Worm (Caenorhabditis elegans) whole organism, late embryonic: ENCODE data around the gene ttbk-8.2.

Experiments used
- F13H6.1 ChIP-seq: sonication (generic microtip); optimal IDR thresholded peaks from 2 replicates; lab custom pipeline; 2016; ENCODE audit warnings: missing genetic modification characterization, missing compliant biosample characterization
- Y22D7AL.16 ChIP-seq: sonication (generic microtip); optimal IDR thresholded peaks from 2 replicates; lab custom pipeline; 2016; ENCODE audit warnings: missing genetic modification characterization, missing compliant biosample characterization
- ahr-1 ChIP-seq: sonication (generic microtip); optimal IDR thresholded peaks from 2 replicates; lab custom pipeline; 2016; ENCODE audit warnings: missing genetic modification characterization, missing compliant biosample characterization
- ama-1 ChIP-seq: fragments of 150-350 bp; optimal IDR thresholded peaks from 2 replicates; lab custom pipeline; 2014
- ceh-14 ChIP-seq: sonication (generic microtip); optimal IDR thresholded peaks from 2 replicates; lab custom pipeline; 2016; ENCODE audit warnings: missing genotype, missing genetic modification characterization, missing compliant biosample characterization
- ceh-22 ChIP-seq: sonication (generic microtip); optimal IDR thresholded peaks from 2 replicates; lab custom pipeline; 2017; ENCODE audit warnings: missing biosample characterization, missing genetic modification characterization
- ceh-31 ChIP-seq: sonication (generic microtip); optimal IDR thresholded peaks from 2 replicates; lab custom pipeline; 2016; ENCODE audit warnings: missing genetic modification characterization, missing compliant biosample characterization
- ceh-9 ChIP-seq: sonication (generic microtip); optimal IDR thresholded peaks from 2 replicates; lab custom pipeline; 2016; ENCODE audit warnings: mild to moderate bottlenecking, missing genetic modification characterization, inconsistent platforms, missing compliant biosample characterization
- che-1 ChIP-seq: sonication (generic microtip); optimal IDR thresholded peaks from 2 replicates; lab custom pipeline; 2016; ENCODE audit warnings: mild to moderate bottlenecking, missing genetic modification characterization, missing compliant biosample characterization
- dmd-4 ChIP-seq: sonication (generic microtip); optimal IDR thresholded peaks from 2 replicates; lab custom pipeline; 2016; ENCODE audit warnings: borderline replicate concordance, missing genetic modification characterization, missing compliant biosample characterization
- dve-1 ChIP-seq: sonication (generic microtip); optimal IDR thresholded peaks from 2 replicates; lab custom pipeline; 2017; ENCODE audit warnings: antibody characterized with exemption, mild to moderate bottlenecking, missing genetic modification characterization, missing compliant biosample characterization
- elt-4 ChIP-seq: sonication (generic microtip); optimal IDR thresholded peaks from 2 replicates; lab custom pipeline; 2016; ENCODE audit warnings: missing genetic modification characterization, missing compliant biosample characterization
- eyg-1 ChIP-seq: sonication (generic microtip); optimal IDR thresholded peaks from 2 replicates; lab custom pipeline; 2016; ENCODE audit warnings: missing genotype, missing genetic modification characterization, missing compliant biosample characterization
- fkh-10 ChIP-seq: fragments of 150-350 bp; optimal IDR thresholded peaks from 2 replicates; lab custom pipeline; 2014; ENCODE audit warnings: missing biosample characterization, missing genetic modification reagents, missing genetic modification characterization
- fkh-6 ChIP-seq: sonication (generic microtip); optimal IDR thresholded peaks from 2 replicates; lab custom pipeline; 2016; ENCODE audit warnings: missing genetic modification characterization, missing compliant biosample characterization
- hlh-15 ChIP-seq: sonication (generic microtip); optimal IDR thresholded peaks from 2 replicates; lab custom pipeline; 2016; ENCODE audit warnings: missing genetic modification characterization, missing compliant biosample characterization
- hlh-6 ChIP-seq: sonication (generic microtip); optimal IDR thresholded peaks from 2 replicates; lab custom pipeline; 2016; ENCODE audit warnings: missing genotype, missing genetic modification characterization, missing compliant biosample characterization
- lin-11 ChIP-seq: fragments of 200-800 bp; sonication (Bioruptor generic); optimal IDR thresholded peaks from 2 replicates; lab custom pipeline; 2018; ENCODE audit warnings: mild to moderate bottlenecking, missing genetic modification characterization, missing compliant biosample characterization
- madf-2 ChIP-seq: sonication (generic microtip); optimal IDR thresholded peaks from 2 replicates; lab custom pipeline; 2017; ENCODE audit warnings: missing genetic modification characterization, missing compliant biosample characterization
- nfya-1 ChIP-seq: sonication (generic microtip); optimal IDR thresholded peaks from 2 replicates; lab custom pipeline; 2017; ENCODE audit warnings: missing genetic modification characterization, mild to moderate bottlenecking, missing compliant biosample characterization, antibody characterized with exemption, moderate library complexity
- odd-2 ChIP-seq: sonication (generic microtip); optimal IDR thresholded peaks from 2 replicates; lab custom pipeline; 2017; ENCODE audit warnings: antibody characterized with exemption, mild to moderate bottlenecking, missing genetic modification characterization, missing compliant biosample characterization
- pag-3 ChIP-seq: sonication (generic microtip); optimal IDR thresholded peaks from 2 replicates; lab custom pipeline; 2016; ENCODE audit warnings: missing compliant biosample characterization, missing genetic modification characterization, borderline replicate concordance
- pat-9 ChIP-seq: fragments of 200-800 bp; sonication (Bioruptor generic); optimal IDR thresholded peaks from 2 replicates; lab custom pipeline; 2018; ENCODE audit warnings: mild to moderate bottlenecking, missing genetic modification characterization, moderate library complexity, missing compliant biosample characterization
- pha-2 ChIP-seq: sonication (generic microtip); optimal IDR thresholded peaks from 2 replicates; lab custom pipeline; 2017; ENCODE audit warnings: mild to moderate bottlenecking, missing genetic modification characterization, missing compliant biosample characterization
- pha-4 ChIP-seq: fragments of 150-350 bp; optimal IDR thresholded peaks from 2 replicates; lab custom pipeline; 2018; ENCODE audit warnings: missing biosample characterization, missing genetic modification reagents, missing genetic modification characterization
- pqm-1 ChIP-seq: sonication (generic microtip); optimal IDR thresholded peaks from 2 replicates; lab custom pipeline; 2016; ENCODE audit warnings: missing genetic modification characterization, missing compliant biosample characterization
- pros-1 ChIP-seq: fragments of 150-350 bp; optimal IDR thresholded peaks from 2 replicates; lab custom pipeline; 2014; ENCODE audit warnings: missing biosample characterization, missing genetic modification reagents, missing genetic modification characterization
- sox-2 ChIP-seq: fragments of 200-800 bp; sonication (Bioruptor generic); IDR thresholded peaks from 2 replicates; pipeline ENCODE4 v1.3.6; 2022; ENCODE audit warnings: missing genetic modification reagents, missing genetic modification characterization, missing compliant biosample characterization
- syd-9 ChIP-seq: sonication (generic microtip); optimal IDR thresholded peaks from 2 replicates; lab custom pipeline; 2016; ENCODE audit warnings: mild to moderate bottlenecking, missing genetic modification characterization, moderate library complexity, missing compliant biosample characterization
- tbx-7 ChIP-seq: sonication (generic microtip); optimal IDR thresholded peaks from 2 replicates; lab custom pipeline; 2016; ENCODE audit warnings: missing genotype, missing genetic modification characterization, missing compliant biosample characterization
- unc-42 ChIP-seq: sonication (generic microtip); optimal IDR thresholded peaks from 2 replicates; lab custom pipeline; 2016; ENCODE audit warnings: missing genotype, missing genetic modification characterization, missing compliant biosample characterization
- unc-55 ChIP-seq: sonication (generic microtip); optimal IDR thresholded peaks from 2 replicates; lab custom pipeline; 2017; ENCODE audit warnings: missing biosample characterization, missing genetic modification reagents, missing genetic modification characterization
- ztf-16 ChIP-seq: sonication (generic microtip); optimal IDR thresholded peaks from 2 replicates; lab custom pipeline; 2017; ENCODE audit warnings: missing genetic modification characterization, missing compliant biosample characterization

ttbk-8.2 gene

ce11 chrIV:5635551-5635950 lies 3.8 kb downstream of the ttbk-8.2 start, which contains the start of gene srd-13:
srd-13 (minus strand) TSS chrIV:5635651.
- TF ChIP-seq hlh-15 (tag; lab: Kevin White, UChicago): no peak
- TF ChIP-seq ama-1: no peak
- no peak for TF ChIP-seq odd-2 (tag; lab: Kevin White, UChicago)

- TF ChIP-seq hlh-6 (tag; lab: Kevin White, UChicago): no peak
- no peak for TF ChIP-seq nfya-1
- no peak for TF ChIP-seq F13H6.1 (tag; lab: Kevin White, UChicago)
- no peak for TF ChIP-seq pag-3
- TF ChIP-seq ztf-16: no peak
- no peak for TF ChIP-seq pros-1 (tag; lab: Kevin White, UChicago)
- TF ChIP-seq eyg-1 (tag; lab: Kevin White, UChicago): no peak
- TF ChIP-seq pha-4: no peak
- TF ChIP-seq ceh-22 (tag; lab: Kevin White, UChicago): no peak
- no peak for TF ChIP-seq Y22D7AL.16
- TF ChIP-seq pat-9: no peak
- TF ChIP-seq lin-11 (tag; lab: Kevin White, UChicago): no peak
- TF ChIP-seq ceh-9: no peak
These were observed 13.9 kb downstream of the ttbk-8.2 start, which contains the start of the genes srd-8 and B0547.2 for ce11 chrIV:5645514-5646052. srd-8 (minus strand) TSS chrIV:5645614. B0547.2 (plus strand) TSS chrIV:5646002.

ce11 chrIV:5649073-5649583 lies 17.4 kb downstream of the ttbk-8.2 start, which contains the start of gene csn-5:
csn-5 (plus strand) TSS chrIV:5649533.
- no peak for TF ChIP-seq ama-1
- no peak for TF ChIP-seq nfya-1
- no peak for TF ChIP-seq che-1
- no peak for TF ChIP-seq pha-4
- TF ChIP-seq madf-2 (tag; lab: Kevin White, UChicago): no peak
- no peak for TF ChIP-seq odd-2 (tag; lab: Kevin White, UChicago)
- no peak for TF ChIP-seq ahr-1 (tag; lab: Kevin White, UChicago)
- TF ChIP-seq pros-1 (tag; lab: Kevin White, UChicago): no peak
- no peak for TF ChIP-seq tbx-7 (tag; lab: Kevin White, UChicago)
- no peak for TF ChIP-seq pha-2 (tag; lab: Kevin White, UChicago)
- TF ChIP-seq fkh-10 (GFP tag; lab: Kevin White, UChicago): no peak
- no peak for TF ChIP-seq fkh-6 (tag; lab: Kevin White, UChicago)

ce11 chrIV:5650761-5651332 lies 19.1 kb downstream of the ttbk-8.2 start:
- TF ChIP-seq syd-9 (tag; lab: Kevin White, UChicago) (no peak), elt-4 (tag; lab: Kevin White, UChicago) (no peak), madf-2 (tag; lab: Kevin White, UChicago) (no peak), unc-55 (GFP tag; lab: Kevin White, UChicago) (no peak), nfya-1 (no peak), unc-42 (tag; lab: Kevin White, UChicago) (no peak), lin-11 (tag; lab: Kevin White, UChicago) (no peak), Y22D7AL.16 (no peak), che-1 (no peak), pqm-1 (no peak), ceh-31 (tag; lab: Kevin White, UChicago) (no peak), sox-2 (no peak), ceh-14 (tag; lab: Kevin White, UChicago) (no peak), dmd-4 (tag; lab: Kevin White, UChicago) (no peak), dve-1 (no peak)
